Worm (Caenorhabditis elegans) whole organism, L2 larva: ENCODE measurements around the gene ribo-1.

ENCODE experiments used
- C34F6.9 ChIP-seq: fragments of 150-350 bp; optimal IDR thresholded peaks from 2 replicates; lab custom pipeline; 2014; ENCODE audit warnings: missing biosample characterization, missing genetic modification characterization
- R02D3.7 ChIP-seq: fragments of 150-350 bp; optimal IDR thresholded peaks from 2 replicates; lab custom pipeline; 2014; ENCODE audit warnings: missing biosample characterization, missing genetic modification characterization
- Y55F3AM.14 ChIP-seq: fragments of 200-800 bp; sonication (Bioruptor generic); optimal IDR thresholded peaks from 2 replicates; lab custom pipeline; 2018; ENCODE audit warnings: mild to moderate bottlenecking, missing genetic modification characterization, missing compliant biosample characterization
- ZK546.5 ChIP-seq: sonication (generic microtip); optimal IDR thresholded peaks from 2 replicates; lab custom pipeline; 2017; ENCODE audit warnings: missing biosample characterization, missing genetic modification characterization
- alr-1 ChIP-seq: fragments of 150-350 bp; optimal IDR thresholded peaks from 2 replicates; lab custom pipeline; 2014; ENCODE audit warnings: missing biosample characterization, missing genetic modification characterization
- aly-2 ChIP-seq: fragments of 150-350 bp; optimal IDR thresholded peaks from 2 replicates; lab custom pipeline; 2014; ENCODE audit warnings: missing biosample characterization, missing genetic modification characterization
- ama-1 ChIP-seq: fragments of 150-350 bp; optimal IDR thresholded peaks from 2 replicates; lab custom pipeline; 2018; ENCODE audit warnings: inconsistent platforms
- blmp-1 ChIP-seq: sonication (generic microtip); optimal IDR thresholded peaks from 2 replicates; lab custom pipeline; 2017; ENCODE audit warnings: missing genetic modification characterization, mild to moderate bottlenecking, missing compliant biosample characterization, antibody characterized with exemption, moderate library complexity; ENCODE audit not compliant: insufficient read depth
- ceh-16 ChIP-seq: fragments of 150-350 bp; optimal IDR thresholded peaks from 2 replicates; lab custom pipeline; 2014; ENCODE audit warnings: missing biosample characterization, missing genetic modification characterization
- crh-2 ChIP-seq: sonication (generic microtip); optimal IDR thresholded peaks from 2 replicates; lab custom pipeline; 2017; ENCODE audit warnings: missing biosample characterization, missing genetic modification characterization
- egl-27 ChIP-seq: sonication (generic microtip); optimal IDR thresholded peaks from 3 replicates; lab custom pipeline; 2017; ENCODE audit warnings: missing biosample characterization, missing genetic modification reagents, missing genetic modification characterization
- elt-1 ChIP-seq: fragments of 150-350 bp; optimal IDR thresholded peaks from 2 replicates; lab custom pipeline; 2014; ENCODE audit warnings: missing biosample characterization, missing genetic modification characterization
- elt-3 ChIP-seq: sonication (generic microtip); optimal IDR thresholded peaks from 2 replicates; lab custom pipeline; 2017; ENCODE audit warnings: missing biosample characterization, missing genetic modification characterization
- fos-1 ChIP-seq: fragments of 150-350 bp; optimal IDR thresholded peaks from 2 replicates; lab custom pipeline; 2014; ENCODE audit warnings: missing biosample characterization, missing genetic modification characterization
- gmeb-1 ChIP-seq: fragments of 150-350 bp; optimal IDR thresholded peaks from 2 replicates; lab custom pipeline; 2014; ENCODE audit warnings: missing biosample characterization, missing genetic modification characterization
- lin-11 ChIP-seq: fragments of 150-350 bp; sonication (generic microtip); optimal IDR thresholded peaks from 2 replicates; lab custom pipeline; 2014; ENCODE audit warnings: missing biosample characterization, missing genetic modification characterization, inconsistent platforms, mixed read lengths
- lin-13 ChIP-seq: fragments of 150-350 bp; optimal IDR thresholded peaks from 2 replicates; lab custom pipeline; 2014; ENCODE audit warnings: missing biosample characterization, missing genetic modification reagents, missing genetic modification characterization
- lin-39 ChIP-seq: fragments of 150-350 bp; optimal IDR thresholded peaks from 2 replicates; lab custom pipeline; 2014; ENCODE audit warnings: missing biosample characterization, missing genetic modification reagents, missing genetic modification characterization
- lsy-2 ChIP-seq, 2 experiments: fragments of 150-350 bp in 1 of 2; sonication (generic microtip) in 1 of 2; optimal IDR thresholded peaks; 2 replicates each; lab custom pipeline; 2014 to 2017; ENCODE audit warnings: missing biosample characterization in 2 of 2, missing genetic modification characterization in 2 of 2
- mab-5 ChIP-seq: fragments of 150-350 bp; optimal IDR thresholded peaks from 2 replicates; lab custom pipeline; 2014; ENCODE audit warnings: missing biosample characterization, missing genetic modification characterization
- mbf-1 ChIP-seq: sonication (generic microtip); optimal IDR thresholded peaks from 2 replicates; lab custom pipeline; 2017; ENCODE audit warnings: missing biosample characterization, missing genetic modification characterization
- mdl-1 ChIP-seq, 2 experiments: fragments of 150-350 bp in 1 of 2; sonication (generic microtip) in 1 of 2; optimal IDR thresholded peaks; 2 replicates each; lab custom pipeline; 2017; ENCODE audit warnings: missing biosample characterization in 2 of 2, missing genetic modification characterization in 2 of 2
- nhr-10 ChIP-seq: sonication (generic microtip); optimal IDR thresholded peaks from 2 replicates; lab custom pipeline; 2017; ENCODE audit warnings: missing biosample characterization, missing genetic modification characterization
- nhr-11 ChIP-seq: fragments of 150-350 bp; optimal IDR thresholded peaks from 2 replicates; lab custom pipeline; 2014; ENCODE audit warnings: missing biosample characterization, missing genetic modification characterization
- nhr-12 ChIP-seq: fragments of 150-350 bp; optimal IDR thresholded peaks from 2 replicates; lab custom pipeline; 2014; ENCODE audit warnings: missing biosample characterization, missing genetic modification characterization
- nhr-129 ChIP-seq: fragments of 150-350 bp; optimal IDR thresholded peaks from 2 replicates; lab custom pipeline; 2014; ENCODE audit warnings: missing biosample characterization, missing genetic modification characterization
- nhr-21 ChIP-seq: fragments of 150-350 bp; optimal IDR thresholded peaks from 2 replicates; lab custom pipeline; 2014; ENCODE audit warnings: missing biosample characterization, missing genetic modification characterization
- nhr-23 ChIP-seq: fragments of 150-350 bp; optimal IDR thresholded peaks from 2 replicates; lab custom pipeline; 2014; ENCODE audit warnings: missing biosample characterization, missing genetic modification reagents, missing genetic modification characterization
- nhr-237 ChIP-seq: fragments of 150-350 bp; optimal IDR thresholded peaks from 2 replicates; lab custom pipeline; 2014; ENCODE audit warnings: missing biosample characterization, missing genetic modification characterization
- nhr-25 ChIP-seq: fragments of 150-350 bp; sonication (generic microtip); optimal IDR thresholded peaks from 3 replicates; lab custom pipeline; 2014; ENCODE audit warnings: missing biosample characterization, missing genetic modification characterization
- nhr-77 ChIP-seq: fragments of 150-350 bp; optimal IDR thresholded peaks from 2 replicates; lab custom pipeline; 2014; ENCODE audit warnings: missing biosample characterization, missing genetic modification characterization
- peb-1 ChIP-seq: fragments of 150-350 bp; optimal IDR thresholded peaks from 2 replicates; lab custom pipeline; 2014; ENCODE audit warnings: missing biosample characterization, missing genetic modification characterization
- sem-4 ChIP-seq: fragments of 150-350 bp; optimal IDR thresholded peaks from 2 replicates; lab custom pipeline; 2014; ENCODE audit warnings: missing biosample characterization, missing genetic modification reagents, missing genetic modification characterization
- sma-3 ChIP-seq: sonication (generic microtip); optimal IDR thresholded peaks from 2 replicates; lab custom pipeline; 2016; ENCODE audit warnings: missing genetic modification reagents, missing genetic modification characterization, missing compliant biosample characterization
- sma-9 ChIP-seq, 2 experiments: fragments of 150-350 bp in 1 of 2; sonication (generic microtip) in 1 of 2; optimal IDR thresholded peaks; 2 replicates each; lab custom pipeline; 2014 to 2016; ENCODE audit warnings: missing genetic modification characterization in 2 of 2, mild to moderate bottlenecking in 1 of 2, missing biosample characterization in 1 of 2, missing compliant biosample characterization in 1 of 2, missing genetic modification reagents in 1 of 2, moderate library complexity in 1 of 2
- snpc-4 ChIP-seq: fragments of 150-350 bp; optimal IDR thresholded peaks from 2 replicates; lab custom pipeline; 2014; ENCODE audit warnings: missing biosample characterization, missing genetic modification characterization
- unc-39 ChIP-seq: fragments of 150-350 bp; optimal IDR thresholded peaks from 2 replicates; lab custom pipeline; 2014; ENCODE audit warnings: missing biosample characterization, missing genetic modification characterization
- unc-55 ChIP-seq: fragments of 150-350 bp; sonication (generic microtip); optimal IDR thresholded peaks from 3 replicates; lab custom pipeline; 2014; ENCODE audit warnings: missing biosample characterization, missing genetic modification reagents, missing genetic modification characterization
- unc-62 ChIP-seq: fragments of 150-350 bp; optimal IDR thresholded peaks from 2 replicates; lab custom pipeline; 2014; ENCODE audit warnings: missing biosample characterization, missing genetic modification reagents, missing genetic modification characterization
- ztf-11 ChIP-seq: sonication (generic microtip); optimal IDR thresholded peaks from 2 replicates; lab custom pipeline; 2017; ENCODE audit warnings: missing biosample characterization, missing genetic modification characterization
- ztf-4 ChIP-seq: fragments of 150-350 bp; optimal IDR thresholded peaks from 2 replicates; lab custom pipeline; 2014; ENCODE audit warnings: missing biosample characterization, missing genetic modification characterization

Gene ribo-1

ce11 chrIV:6904606-6905005 lies 5.9 kb upstream of the ribo-1 start:
- TF ChIP-seq ZK546.5 (tag; lab: Kevin White, UChicago) (no peak), ztf-11 (no peak), R02D3.7 (tag; lab: Kevin White, UChicago) (no peak), fos-1 (no peak), lin-13 (GFP tag; lab: Kevin White, UChicago) (no peak), nhr-237 (tag; lab: Kevin White, UChicago) (no peak), unc-55 (GFP tag; lab: Kevin White, UChicago) (no peak), elt-3 (tag; lab: Kevin White, UChicago) (no peak), mab-5 (tag; lab: Kevin White, UChicago) (no peak), nhr-25 (no peak), blmp-1 (tag; lab: Kevin White, UChicago) (no peak), nhr-129 (no peak)

ce11 chrIV:6905428-6905827 lies 5.1 kb upstream of the ribo-1 start:
- TF ChIP-seq mdl-1 (tag; optimal IDR thresholded peaks at IDR 0.05; lab: Kevin White, UChicago) (no peak), nhr-10 (tag; lab: Kevin White, UChicago) (no peak), nhr-21 (tag; lab: Kevin White, UChicago) (no peak), nhr-25 (no peak)

- TF ChIP-seq nhr-25 (peak; percentile 62), nhr-10 (tag; lab: Kevin White, UChicago) (no peak), nhr-21 (tag; lab: Kevin White, UChicago) (peak; percentile 2)
Measured at ce11 chrIV:6905947-6906489, 4.5 kb upstream of the ribo-1 start, which contains the start of the genes T22D1.17 and T22D1.8. Gene T22D1.17, plus strand, starts transcription at chrIV:6905997. Gene T22D1.8, minus strand, starts transcription at chrIV:6906348.

ce11 chrIV:6907487-6907886 lies 3.0 kb upstream of the ribo-1 start:
- TF ChIP-seq nhr-12 (tag; lab: Kevin White, UChicago) (no peak), unc-55 (GFP tag; lab: Kevin White, UChicago) (no peak), R02D3.7 (tag; lab: Kevin White, UChicago) (no peak), elt-1 (no peak), alr-1 (tag; lab: Kevin White, UChicago) (no peak)

ce11 chrIV:6912851-6913588 lies 2.5 kb downstream of the ribo-1 start, which contains the start of gene T22D1.3:
Gene T22D1.3, plus strand, starts transcription at chrIV:6913538.
- TF ChIP-seq aly-2: no peak
- no peak for TF ChIP-seq fos-1
- TF ChIP-seq ztf-4 (tag; lab: Kevin White, UChicago): no peak
- TF ChIP-seq lin-39: no peak
- no peak for TF ChIP-seq nhr-10 (tag; lab: Kevin White, UChicago)
- TF ChIP-seq lin-11: no peak
- TF ChIP-seq sma-9 (GFP tag; optimal IDR thresholded peaks at IDR 0.05; lab: Kevin White, UChicago): no peak
- no peak for TF ChIP-seq sma-9 (tag; optimal IDR thresholded peaks at IDR 0.05; lab: Kevin White, UChicago)
- no peak for TF ChIP-seq Y55F3AM.14 (GFP tag; lab: Kevin White, UChicago)
- no peak for TF ChIP-seq nhr-237 (tag; lab: Kevin White, UChicago)
- no peak for TF ChIP-seq gmeb-1
- TF ChIP-seq ZK546.5 (tag; lab: Kevin White, UChicago): no peak
- TF ChIP-seq C34F6.9 (tag; lab: Kevin White, UChicago): peak; percentile 19
- no peak for TF ChIP-seq nhr-12 (tag; lab: Kevin White, UChicago)
- no peak for TF ChIP-seq sem-4
- no peak for TF ChIP-seq elt-3 (tag; lab: Kevin White, UChicago)
- TF ChIP-seq elt-1: no peak
- TF ChIP-seq mbf-1 (tag; lab: Kevin White, UChicago): no peak
- no peak for TF ChIP-seq nhr-11 (tag; lab: Kevin White, UChicago)
- TF ChIP-seq mdl-1 (tag; optimal IDR thresholded peaks at IDR 0.05; lab: Kevin White, UChicago): no peak
- TF ChIP-seq nhr-77 (tag; lab: Kevin White, UChicago): no peak
- TF ChIP-seq ceh-16: no peak
- TF ChIP-seq unc-55 (GFP tag; lab: Kevin White, UChicago): peak; percentile 59
- TF ChIP-seq sma-3: no peak
- peak; percentile 30 for TF ChIP-seq snpc-4 (tag; lab: Kevin White, UChicago)
- TF ChIP-seq egl-27 (tag; lab: Kevin White, UChicago): no peak
- no peak for TF ChIP-seq nhr-23 (tag; lab: Kevin White, UChicago)
- TF ChIP-seq unc-62 (GFP tag; lab: Kevin White, UChicago): no peak
- TF ChIP-seq crh-2: no peak
- TF ChIP-seq ama-1 (lab: Kevin White, UChicago): no peak
- TF ChIP-seq R02D3.7 (tag; lab: Kevin White, UChicago): no peak
- no peak for TF ChIP-seq ztf-11
- no peak for TF ChIP-seq nhr-21 (tag; lab: Kevin White, UChicago)
- no peak for TF ChIP-seq unc-39
- TF ChIP-seq peb-1: no peak
- peak in 1 of 2 experiments; percentile 30 for TF ChIP-seq lsy-2 (tag; optimal IDR thresholded peaks at IDR 0.05; lab: Kevin White, UChicago)
